Fruit fly (Drosophila melanogaster) whole organism: Measurements from ENCODE around the gene HLH4C.

Experiments used
- CG8478 ChIP-seq: fragments of >200 bp; optimal IDR thresholded peaks from 2 replicates; lab custom pipeline; 2018; ENCODE audit warnings: inconsistent platforms
- Dll ChIP-seq: fragments of >200 bp; optimal IDR thresholded peaks from 2 replicates; lab custom pipeline; 2017
- EcR ChIP-seq, 2 experiments: fragments of >200 bp; optimal IDR thresholded peaks; 2 replicates each; lab custom pipeline; 2017; ENCODE audit warnings: missing biosample characterization in 2 of 2, missing genetic modification characterization in 2 of 2, missing genetic modification reagents in 2 of 2
- pan ChIP-seq: fragments of >200 bp; optimal IDR thresholded peaks from 2 replicates; lab custom pipeline; 2017
- psq ChIP-seq: fragments of >200 bp; optimal IDR thresholded peaks from 2 replicates; lab custom pipeline; 2017
- usp ChIP-seq: fragments of >200 bp; optimal IDR thresholded peaks from 2 replicates; lab custom pipeline; 2017; ENCODE audit warnings: missing biosample characterization, missing genetic modification characterization, mixed read lengths

The HLH4C gene

dm6 chrX:4612454-4612853, 34.8 kb downstream of the HLH4C start:
- no peak for TF ChIP-seq CG8478
- TF ChIP-seq pan (lab: Kevin White, UChicago), result no peak
- TF ChIP-seq EcR (GFP tag; optimal IDR thresholded peaks at IDR 0.05; lab: Kevin White, UChicago), result no peak
- no peak for TF ChIP-seq Dll (lab: Kevin White, UChicago)
- TF ChIP-seq psq (lab: Kevin White, UChicago), result no peak
- no peak for TF ChIP-seq usp (GFP tag; lab: Kevin White, UChicago)

- TF ChIP-seq CG8478, result no peak
- TF ChIP-seq psq (lab: Kevin White, UChicago), result no peak
- no peak for TF ChIP-seq EcR (GFP tag; optimal IDR thresholded peaks at IDR 0.05; lab: Kevin White, UChicago)
- TF ChIP-seq pan (lab: Kevin White, UChicago), result no peak
- no peak for TF ChIP-seq Dll (lab: Kevin White, UChicago)
- TF ChIP-seq usp (GFP tag; lab: Kevin White, UChicago), result no peak
These were observed 36.7 kb downstream of the HLH4C start for dm6 chrX:4610481-4610880.

- TF ChIP-seq EcR (GFP tag; optimal IDR thresholded peaks at IDR 0.05; lab: Kevin White, UChicago), result no peak
These were observed 37.5 kb downstream of the HLH4C start for dm6 chrX:4609737-4610136.

- no peak for TF ChIP-seq Dll (lab: Kevin White, UChicago)
- no peak for TF ChIP-seq CG8478
- TF ChIP-seq usp (GFP tag; lab: Kevin White, UChicago), result no peak
- TF ChIP-seq pan (lab: Kevin White, UChicago), result no peak
- no peak for TF ChIP-seq psq (lab: Kevin White, UChicago)
These were observed 40.8 kb downstream of the HLH4C start for dm6 chrX:4606447-4606846.

- TF ChIP-seq psq (lab: Kevin White, UChicago), result no peak
- no peak for TF ChIP-seq pan (lab: Kevin White, UChicago)
- TF ChIP-seq EcR (GFP tag; optimal IDR thresholded peaks at IDR 0.05; lab: Kevin White, UChicago), result no peak
- TF ChIP-seq usp (GFP tag; lab: Kevin White, UChicago), result no peak
- TF ChIP-seq Dll (lab: Kevin White, UChicago), result no peak
- TF ChIP-seq CG8478, result no peak
These were observed 41.9 kb downstream of the HLH4C start for dm6 chrX:4605313-4605712.

dm6 chrX:4604553-4604952, 42.7 kb downstream of the HLH4C start:
- TF ChIP-seq usp (GFP tag; lab: Kevin White, UChicago) (no peak), EcR (GFP tag; optimal IDR thresholded peaks at IDR 0.05; lab: Kevin White, UChicago) (no peak), CG8478 (no peak), Dll (lab: Kevin White, UChicago) (no peak), pan (lab: Kevin White, UChicago) (no peak), psq (lab: Kevin White, UChicago) (no peak)

dm6 chrX:4604107-4604506, 43.1 kb downstream of the HLH4C start:
- TF ChIP-seq CG8478, result no peak
- TF ChIP-seq EcR (GFP tag; optimal IDR thresholded peaks at IDR 0.05; lab: Kevin White, UChicago), result no peak
- no peak for TF ChIP-seq pan (lab: Kevin White, UChicago)
- no peak for TF ChIP-seq Dll (lab: Kevin White, UChicago)
- TF ChIP-seq psq (lab: Kevin White, UChicago), result no peak
- TF ChIP-seq usp (GFP tag; lab: Kevin White, UChicago), result no peak

dm6 chrX:4599897-4600469, 47.2 kb downstream of the HLH4C start:
- TF ChIP-seq pan (lab: Kevin White, UChicago) (no peak), CG8478 (no peak), psq (lab: Kevin White, UChicago) (no peak), Dll (lab: Kevin White, UChicago) (no peak), usp (GFP tag; lab: Kevin White, UChicago) (no peak), EcR (GFP tag; optimal IDR thresholded peaks at IDR 0.05; lab: Kevin White, UChicago) (no peak)

dm6 chrX:4596467-4597183, 50.6 kb downstream of the HLH4C start:
- no peak for TF ChIP-seq Dll (lab: Kevin White, UChicago)
